Worm (Caenorhabditis elegans) whole organism, L3 larva: ENCODE data around the gene gcst-1.
A peak's percentile ranks its signal among the peaks of the same experiment; 100 is the strongest.

Experiments used
- R02D3.7 ChIP-seq: fragments of 150-350 bp; optimal IDR thresholded peaks from 2 replicates; lab custom pipeline; 2014; ENCODE audit warnings: missing biosample characterization, missing genetic modification characterization
- ZK546.5 ChIP-seq: sonication (generic microtip); optimal IDR thresholded peaks from 2 replicates; lab custom pipeline; 2017; ENCODE audit warnings: missing biosample characterization, missing genetic modification characterization
- aly-2 ChIP-seq: fragments of 150-350 bp; optimal IDR thresholded peaks from 2 replicates; lab custom pipeline; 2014; ENCODE audit warnings: missing biosample characterization, missing genetic modification characterization
- ama-1 ChIP-seq: fragments of 150-350 bp; optimal IDR thresholded peaks from 2 replicates; lab custom pipeline; 2018
- ceh-16 ChIP-seq: sonication (generic microtip); optimal IDR thresholded peaks from 2 replicates; lab custom pipeline; 2017; ENCODE audit warnings: missing biosample characterization, missing genetic modification characterization
- ceh-28 ChIP-seq: fragments of 150-350 bp; optimal IDR thresholded peaks from 2 replicates; lab custom pipeline; 2014; ENCODE audit warnings: missing biosample characterization, missing genetic modification reagents, missing genetic modification characterization
- ceh-82 ChIP-seq: fragments of 150-350 bp; optimal IDR thresholded peaks from 2 replicates; lab custom pipeline; 2014; ENCODE audit warnings: missing biosample characterization, missing genetic modification characterization
- ceh-9 ChIP-seq: sonication (generic microtip); optimal IDR thresholded peaks from 2 replicates; lab custom pipeline; 2018; ENCODE audit warnings: missing biosample characterization, missing genetic modification characterization
- daf-12 ChIP-seq: fragments of 150-350 bp; optimal IDR thresholded peaks from 2 replicates; lab custom pipeline; 2014; ENCODE audit warnings: missing biosample characterization, missing genetic modification reagents, missing genetic modification characterization
- egl-27 ChIP-seq: sonication (generic microtip); optimal IDR thresholded peaks from 4 replicates; lab custom pipeline; 2017; ENCODE audit warnings: missing biosample characterization, missing genetic modification reagents, missing genetic modification characterization
- egl-5 ChIP-seq: fragments of 150-350 bp; optimal IDR thresholded peaks from 2 replicates; lab custom pipeline; 2017; ENCODE audit warnings: missing biosample characterization, missing genetic modification reagents, missing genetic modification characterization, inconsistent platforms
- elt-1 ChIP-seq: fragments of 150-350 bp; optimal IDR thresholded peaks from 2 replicates; lab custom pipeline; 2014; ENCODE audit warnings: missing biosample characterization, missing genetic modification characterization
- elt-2 ChIP-seq: sonication (generic microtip); optimal IDR thresholded peaks from 2 replicates; lab custom pipeline; 2016; ENCODE audit warnings: missing genetic modification reagents, mild to moderate bottlenecking, missing genetic modification characterization, missing compliant biosample characterization
- elt-3 ChIP-seq, 3 experiments: fragments of 150-350 bp in 1 of 3; sonication (generic microtip) in 2 of 3; optimal IDR thresholded peaks; 2 replicates in 2 of 3; 4 replicates in 1 of 3; lab custom pipeline; 2014 to 2017; ENCODE audit warnings: missing biosample characterization in 3 of 3, missing genetic modification characterization in 3 of 3
- eor-1 ChIP-seq, 2 experiments: fragments of 150-350 bp; optimal IDR thresholded peaks; 2 replicates each; lab custom pipeline; 2014 to 2018; ENCODE audit warnings: missing biosample characterization in 2 of 2, missing genetic modification characterization in 2 of 2
- fkh-2 ChIP-seq: fragments of 150-350 bp; optimal IDR thresholded peaks from 2 replicates; lab custom pipeline; 2014; ENCODE audit warnings: missing biosample characterization, missing genetic modification reagents, missing genetic modification characterization
- fos-1 ChIP-seq: fragments of 150-350 bp; optimal IDR thresholded peaks from 2 replicates; lab custom pipeline; 2014; ENCODE audit warnings: missing biosample characterization, missing genetic modification characterization
- hmg-11 ChIP-seq: sonication (generic microtip); optimal IDR thresholded peaks from 2 replicates; lab custom pipeline; 2016; ENCODE audit warnings: missing genetic modification characterization, missing compliant biosample characterization
- jun-1 ChIP-seq: fragments of 150-350 bp; optimal IDR thresholded peaks from 2 replicates; lab custom pipeline; 2014; ENCODE audit warnings: missing biosample characterization, missing genetic modification reagents, missing genetic modification characterization
- lin-15B ChIP-seq: fragments of 150-350 bp; optimal IDR thresholded peaks from 2 replicates; lab custom pipeline; 2014; ENCODE audit warnings: missing biosample characterization, missing genetic modification characterization
- lin-39 ChIP-seq: fragments of 150-350 bp; optimal IDR thresholded peaks from 2 replicates; lab custom pipeline; 2018; ENCODE audit warnings: missing biosample characterization, missing genetic modification reagents, missing genetic modification characterization
- mdl-1 ChIP-seq: fragments of 150-350 bp; optimal IDR thresholded peaks from 2 replicates; lab custom pipeline; 2014; ENCODE audit warnings: missing biosample characterization, missing genetic modification characterization
- mml-1 ChIP-seq: fragments of 150-350 bp; sonication (generic microtip); optimal IDR thresholded peaks from 3 replicates; lab custom pipeline; 2014; ENCODE audit warnings: missing biosample characterization, missing genetic modification characterization
- nfya-1 ChIP-seq: sonication (generic microtip); optimal IDR thresholded peaks from 2 replicates; lab custom pipeline; 2017; ENCODE audit warnings: missing genetic modification characterization, mild to moderate bottlenecking, missing compliant biosample characterization, antibody characterized with exemption, moderate library complexity; ENCODE audit not compliant: insufficient read depth
- nhr-11 ChIP-seq: fragments of 150-350 bp; optimal IDR thresholded peaks from 2 replicates; lab custom pipeline; 2014; ENCODE audit warnings: missing biosample characterization, missing genetic modification characterization
- nhr-12 ChIP-seq: fragments of 150-350 bp; optimal IDR thresholded peaks from 2 replicates; lab custom pipeline; 2014; ENCODE audit warnings: missing biosample characterization, missing genetic modification characterization
- nhr-23 ChIP-seq: fragments of 150-350 bp; optimal IDR thresholded peaks from 2 replicates; lab custom pipeline; 2014; ENCODE audit warnings: missing biosample characterization, missing genetic modification reagents, missing genetic modification characterization
- nhr-237 ChIP-seq: fragments of 150-350 bp; optimal IDR thresholded peaks from 2 replicates; lab custom pipeline; 2014; ENCODE audit warnings: missing biosample characterization, missing genetic modification characterization
- nhr-25 ChIP-seq: sonication (generic microtip); optimal IDR thresholded peaks from 2 replicates; lab custom pipeline; 2017; ENCODE audit warnings: missing biosample characterization, missing genetic modification characterization
- nhr-43 ChIP-seq: sonication (generic microtip); optimal IDR thresholded peaks from 2 replicates; lab custom pipeline; 2016; ENCODE audit warnings: mild to moderate bottlenecking, missing genetic modification characterization, missing compliant biosample characterization; ENCODE audit not compliant: poor library complexity, severe bottlenecking
- nhr-67 ChIP-seq: fragments of 150-350 bp; optimal IDR thresholded peaks from 2 replicates; lab custom pipeline; 2014; ENCODE audit warnings: missing biosample characterization, missing genetic modification characterization
- nhr-76 ChIP-seq: fragments of 150-350 bp; sonication (generic microtip); optimal IDR thresholded peaks from 5 replicates; lab custom pipeline; 2014; ENCODE audit warnings: missing biosample characterization, missing genetic modification characterization
- nhr-77 ChIP-seq: fragments of 150-350 bp; optimal IDR thresholded peaks from 2 replicates; lab custom pipeline; 2014; ENCODE audit warnings: missing biosample characterization, missing genetic modification characterization
- pha-4 ChIP-seq: fragments of 150-350 bp; optimal IDR thresholded peaks from 2 replicates; lab custom pipeline; 2014; ENCODE audit warnings: missing biosample characterization, missing genetic modification reagents, missing genetic modification characterization
- sea-2 ChIP-seq: fragments of 150-350 bp; sonication (generic microtip); optimal IDR thresholded peaks from 4 replicates; lab custom pipeline; 2014; ENCODE audit warnings: missing biosample characterization, missing genetic modification reagents, missing genetic modification characterization
- skn-1 ChIP-seq: fragments of 150-350 bp; optimal IDR thresholded peaks from 2 replicates; lab custom pipeline; 2014; ENCODE audit warnings: missing biosample characterization, missing genetic modification characterization
- unc-39 ChIP-seq: sonication (generic microtip); optimal IDR thresholded peaks from 4 replicates; lab custom pipeline; 2017; ENCODE audit warnings: missing biosample characterization, missing genetic modification characterization
- zag-1 ChIP-seq: fragments of 150-350 bp; optimal IDR thresholded peaks from 2 replicates; lab custom pipeline; 2014; ENCODE audit warnings: missing biosample characterization, missing genetic modification characterization
- ztf-11 ChIP-seq: fragments of 150-350 bp; optimal IDR thresholded peaks from 2 replicates; lab custom pipeline; 2014; ENCODE audit warnings: missing biosample characterization, missing genetic modification characterization
- ztf-4 ChIP-seq: fragments of 150-350 bp; optimal IDR thresholded peaks from 2 replicates; lab custom pipeline; 2014; ENCODE audit warnings: missing biosample characterization, missing genetic modification characterization

gcst-1 gene

ce11 chrV:5701106-5701505, 11.6 kb upstream of the gcst-1 start:
- TF ChIP-seq hmg-11, result no peak
- TF ChIP-seq mdl-1 (tag; lab: Kevin White, UChicago), result peak; percentile 14
- TF ChIP-seq R02D3.7, result peak; percentile 0
- no peak for TF ChIP-seq nfya-1 (tag; lab: Kevin White, UChicago)
- TF ChIP-seq ztf-11 (tag; lab: Kevin White, UChicago), result no peak
- peak; percentile 40 for TF ChIP-seq nhr-23 (tag; lab: Kevin White, UChicago)
- peak in 2 of 3 experiments; percentile 45 to 90 for TF ChIP-seq elt-3 (tag; optimal IDR thresholded peaks at IDR 0.05; lab: Kevin White, UChicago)
- peak; percentile 72 for TF ChIP-seq ama-1 (lab: Kevin White, UChicago)

- TF ChIP-seq nhr-11 (tag; lab: Kevin White, UChicago), result peak; percentile 46
- no peak for TF ChIP-seq nhr-12 (tag; lab: Kevin White, UChicago)
- no peak for TF ChIP-seq nhr-237 (tag; lab: Kevin White, UChicago)
Observed at ce11 chrV:5704467-5704866, 8.3 kb upstream of the gcst-1 start.

DNA sequence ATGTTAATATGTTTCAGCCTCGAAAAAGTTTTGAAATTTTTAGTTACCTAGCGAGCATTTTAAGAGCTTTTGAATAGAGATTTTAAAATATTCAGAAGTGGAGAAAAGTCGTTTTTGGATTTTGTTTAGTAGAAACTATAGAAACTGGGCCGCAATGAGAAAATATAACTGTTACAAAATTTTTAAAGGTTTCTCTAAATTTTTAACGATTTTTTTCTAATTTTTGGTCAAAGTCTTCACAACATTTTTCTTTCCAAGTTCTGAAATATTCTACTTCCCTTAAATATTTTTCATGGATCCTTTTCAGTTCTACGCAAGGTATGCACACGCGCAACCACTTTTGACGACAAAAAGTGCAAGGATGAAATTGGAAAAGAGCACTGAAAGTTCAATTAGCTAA, 7.2 kb upstream of the gcst-1 start, which contains the start of gene peli-1:
Gene peli-1, plus strand, starts transcription at position 301 of the 400 bp plus-strand sequence.
- TF ChIP-seq fos-1 (no peak), elt-2 (tag; lab: Kevin White, UChicago) (no peak), elt-1 (tag; lab: Kevin White, UChicago) (no peak), lin-15B (tag; lab: Kevin White, UChicago) (no peak)
- TF ChIP-seq, all 47 proteins: peak for 0

ce11 chrV:5708331-5708730, 4.4 kb upstream of the gcst-1 start:
- TF ChIP-seq egl-5 (tag; lab: Kevin White, UChicago) (no peak), fkh-2 (tag; lab: Kevin White, UChicago) (no peak), ceh-28 (tag; lab: Kevin White, UChicago) (no peak), skn-1 (no peak), zag-1 (no peak), hmg-11 (no peak), pha-4 (tag; lab: Kevin White, UChicago) (no peak), ceh-9 (tag; lab: Kevin White, UChicago) (no peak), nhr-43 (no peak), elt-1 (tag; lab: Kevin White, UChicago) (no peak), nhr-23 (tag; lab: Kevin White, UChicago) (no peak), R02D3.7 (no peak), unc-39 (no peak), nfya-1 (tag; lab: Kevin White, UChicago) (no peak), nhr-77 (tag; lab: Kevin White, UChicago) (no peak)

DNA sequence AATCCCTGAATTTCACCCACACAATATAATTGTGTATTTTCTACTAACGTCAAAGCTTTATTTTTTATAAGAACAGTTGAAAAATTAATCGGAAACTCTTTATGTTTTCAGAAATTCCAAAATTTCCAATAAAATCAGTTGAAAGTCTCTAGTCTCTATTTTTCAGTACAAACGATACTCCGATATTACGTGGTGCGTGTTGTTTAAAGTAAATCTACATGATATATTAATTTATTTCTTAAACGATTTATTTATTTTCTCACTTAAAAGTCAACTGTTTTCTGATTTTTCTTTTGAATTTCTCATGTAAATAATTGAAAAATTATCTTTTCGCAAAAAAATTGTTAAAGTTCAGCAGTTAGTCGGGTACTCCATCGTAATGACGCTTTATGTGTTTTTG, 539 bp upstream of the gcst-1 start:
- TF ChIP-seq jun-1 (tag; lab: Kevin White, UChicago) (no peak), ztf-4 (tag; lab: Kevin White, UChicago) (no peak), egl-27 (tag; lab: Kevin White, UChicago) (no peak), mml-1 (tag; lab: Kevin White, UChicago) (no peak), ama-1 (lab: Kevin White, UChicago) (no peak), ZK546.5 (tag; lab: Kevin White, UChicago) (no peak), elt-3 (tag; optimal IDR thresholded peaks at IDR 0.05; lab: Kevin White, UChicago) (no peak), eor-1 (tag; optimal IDR thresholded peaks at IDR 0.05; lab: Kevin White, UChicago) (no peak), ceh-28 (tag; lab: Kevin White, UChicago) (no peak), pha-4 (tag; lab: Kevin White, UChicago) (no peak), aly-2 (tag; lab: Kevin White, UChicago) (no peak), lin-39 (tag; lab: Kevin White, UChicago) (no peak), ceh-82 (no peak), nhr-43 (no peak)

ce11 chrV:5713510-5713909, 782 bp downstream of the gcst-1 start:
- TF ChIP-seq nhr-67 (tag; lab: Kevin White, UChicago) (no peak), daf-12 (tag; lab: Kevin White, UChicago) (no peak), ceh-16 (tag; lab: Kevin White, UChicago) (no peak), nhr-25 (no peak), aly-2 (tag; lab: Kevin White, UChicago) (no peak), elt-3 (tag; optimal IDR thresholded peaks at IDR 0.05; lab: Kevin White, UChicago) (no peak), sea-2 (GFP tag; lab: Kevin White, UChicago) (no peak), egl-27 (tag; lab: Kevin White, UChicago) (no peak), egl-5 (tag; lab: Kevin White, UChicago) (no peak), nhr-76 (tag; lab: Kevin White, UChicago) (no peak), elt-1 (tag; lab: Kevin White, UChicago) (no peak), jun-1 (tag; lab: Kevin White, UChicago) (no peak), ceh-9 (tag; lab: Kevin White, UChicago) (no peak), ceh-28 (tag; lab: Kevin White, UChicago) (no peak), ZK546.5 (tag; lab: Kevin White, UChicago) (no peak), pha-4 (tag; lab: Kevin White, UChicago) (no peak), ama-1 (lab: Kevin White, UChicago) (no peak), nhr-77 (tag; lab: Kevin White, UChicago) (no peak)
